Worm (Caenorhabditis elegans): ENCODE results near the gene F54E4.4.

- TF ChIP-seq lin-11 (tag; optimal IDR thresholded peaks at IDR 0.05) (no peak), ama-1 (optimal IDR thresholded peaks at IDR 0.05) (no peak), mec-3 (tag; optimal IDR thresholded peaks at IDR 0.05; ENCODE audit: borderline replicate concordance) (no peak)
These were observed 47.6 kb upstream of the F54E4.4 start, which contains the start of gene sox-3 for ce11 chrX:14692905-14693304.

Data from whole organism, late embryonic.